Worm (Caenorhabditis elegans) whole organism, early embryonic: ENCODE results near the gene tin-10.

ENCODE experiments used
- F13C5.2 ChIP-seq: sonication (generic microtip); optimal IDR thresholded peaks from 2 replicates; lab custom pipeline; 2017; ENCODE audit warnings: mild to moderate bottlenecking, missing genetic modification characterization, inconsistent platforms, missing compliant biosample characterization
- aly-1 ChIP-seq: sonication (generic microtip); optimal IDR thresholded peaks from 2 replicates; lab custom pipeline; 2016; ENCODE audit warnings: missing genetic modification characterization, missing compliant biosample characterization
- ama-1 ChIP-seq: fragments of 150-350 bp; optimal IDR thresholded peaks from 2 replicates; lab custom pipeline; 2014
- ceh-36 ChIP-seq: sonication (generic microtip); optimal IDR thresholded peaks from 2 replicates; lab custom pipeline; 2016; ENCODE audit warnings: missing genetic modification characterization, inconsistent platforms, missing compliant biosample characterization
- flt-1 ChIP-seq: fragments of 200-800 bp; sonication (Bioruptor generic); IDR thresholded peaks from 2 replicates; pipeline ENCODE4 v1.3.6; 2022; ENCODE audit warnings: missing genetic modification characterization, missing compliant biosample characterization
- hmbx-1 ChIP-seq: sonication (generic microtip); optimal IDR thresholded peaks from 2 replicates; lab custom pipeline; 2016; ENCODE audit warnings: mild to moderate bottlenecking, missing genetic modification characterization, missing compliant biosample characterization
- hmg-4 ChIP-seq: fragments of 200-800 bp; sonication (Bioruptor generic); optimal IDR thresholded peaks from 2 replicates; lab custom pipeline; 2018; ENCODE audit warnings: mild to moderate bottlenecking, missing genetic modification characterization, missing compliant biosample characterization
- hnd-1 ChIP-seq: sonication (generic microtip); optimal IDR thresholded peaks from 2 replicates; lab custom pipeline; 2016; ENCODE audit warnings: missing genetic modification characterization, missing compliant biosample characterization
- scrt-1 ChIP-seq: fragments of 200-800 bp; sonication (Bioruptor generic); IDR thresholded peaks from 2 replicates; pipeline ENCODE4 v1.3.6; 2022; ENCODE audit warnings: missing genetic modification characterization, missing compliant biosample characterization
- tbx-37 ChIP-seq: fragments of 200-800 bp; sonication (Bioruptor generic); conservative IDR thresholded peaks from 2 replicates; pipeline ENCODE4 v1.3.6; 2022; ENCODE audit warnings: missing genetic modification reagents, missing genetic modification characterization, missing compliant biosample characterization
- tra-4 ChIP-seq: sonication (generic microtip); optimal IDR thresholded peaks from 2 replicates; lab custom pipeline; 2017; ENCODE audit warnings: missing genetic modification characterization, missing compliant biosample characterization

DNA sequence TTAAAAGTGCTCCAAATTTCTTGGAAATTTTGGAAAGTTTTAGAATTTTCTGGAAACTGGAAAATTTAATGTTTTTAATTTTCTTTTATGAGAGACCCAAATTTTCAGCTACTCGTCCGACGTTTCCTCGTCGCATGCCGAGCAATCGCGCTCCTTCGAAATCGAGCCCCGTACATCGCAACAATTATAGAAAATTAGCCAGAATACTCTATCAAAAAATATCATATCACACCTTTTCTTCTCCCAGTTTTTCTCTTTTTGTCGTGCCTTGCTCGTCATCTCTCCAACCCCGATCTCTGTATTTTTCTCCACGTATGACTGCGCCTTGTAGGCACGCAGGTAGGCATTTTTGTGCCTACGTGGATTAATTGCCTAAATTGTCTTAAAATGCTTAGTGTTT, 40.3 kb downstream of the tin-10 start:
- TF ChIP-seq scrt-1 (no peak), ama-1 (no peak), hnd-1 (tag; lab: Kevin White, UChicago) (no peak), hmg-4 (GFP tag; lab: Kevin White, UChicago) (no peak), tbx-37 (GFP tag; lab: Robert Waterston, UW) (no peak), hmbx-1 (tag; lab: Kevin White, UChicago) (no peak), ceh-36 (tag; lab: Kevin White, UChicago) (no peak), tra-4 (no peak), F13C5.2 (no peak), flt-1 (GFP tag; lab: Robert Waterston, UW) (no peak), aly-1 (tag; lab: Kevin White, UChicago) (no peak)
